Fruit fly (Drosophila melanogaster) whole organism, embryonic: ENCODE results near the gene CG31793.
A peak's percentile ranks its signal among the peaks of the same experiment; 100 is the strongest.

Experiments used
- Adf1 ChIP-seq: fragments of 200-800 bp; sonication (Bioruptor generic); IDR thresholded peaks from 2 replicates; pipeline ENCODE4 v1.3.6; 2022; ENCODE audit warnings: missing biosample characterization, missing genetic modification characterization
- Antp ChIP-seq: fragments of 200-800 bp; sonication (Bioruptor generic); optimal IDR thresholded peaks from 3 replicates; lab custom pipeline; 2016; ENCODE audit warnings: missing biosample characterization, missing genetic modification characterization
- CG1024 ChIP-seq: fragments of 200-800 bp; sonication (Bioruptor generic); IDR thresholded peaks from 2 replicates; pipeline ENCODE4 v1.3.6; 2022; ENCODE audit warnings: missing biosample characterization, missing genetic modification characterization
- CG10321 ChIP-seq: fragments of 200-800 bp; sonication (Bioruptor generic); IDR thresholded peaks from 2 replicates; pipeline ENCODE4 v1.3.6; 2022; ENCODE audit warnings: missing biosample characterization, missing genetic modification characterization
- CG10543 ChIP-seq: fragments of 200-800 bp; sonication (Bioruptor generic); optimal IDR thresholded peaks from 3 replicates; lab custom pipeline; 2017; ENCODE audit warnings: missing biosample characterization, mild to moderate bottlenecking, missing genetic modification characterization, moderate library complexity
- CG11696 ChIP-seq: fragments of 200-800 bp; sonication (Bioruptor generic); IDR thresholded peaks from 2 replicates; pipeline ENCODE4 v1.3.6; 2022; ENCODE audit warnings: missing biosample characterization, missing genetic modification characterization
- CG13894 ChIP-seq: fragments of 200-800 bp; sonication (Bioruptor generic); optimal IDR thresholded peaks from 3 replicates; lab custom pipeline; 2018; ENCODE audit warnings: missing biosample characterization, mild to moderate bottlenecking, missing genetic modification characterization, moderate library complexity
- CG14014 ChIP-seq: fragments of 200-800 bp; sonication (Bioruptor generic); IDR thresholded peaks from 2 replicates; pipeline ENCODE4 v1.3.6; 2022; ENCODE audit warnings: missing biosample characterization, missing genetic modification characterization
- CG15601 ChIP-seq: fragments of 200-800 bp; sonication (Bioruptor generic); optimal IDR thresholded peaks from 3 replicates; lab custom pipeline; 2019; ENCODE audit warnings: missing biosample characterization, mild to moderate bottlenecking, missing genetic modification characterization, moderate library complexity
- CG1603 ChIP-seq: fragments of 200-800 bp; sonication (Bioruptor generic); optimal IDR thresholded peaks from 2 replicates; lab custom pipeline; 2019; ENCODE audit warnings: missing biosample characterization, mild to moderate bottlenecking, missing genetic modification characterization, moderate library complexity
- CG17186 ChIP-seq: fragments of 200-800 bp; sonication (Bioruptor generic); optimal IDR thresholded peaks from 3 replicates; lab custom pipeline; 2017; ENCODE audit warnings: missing biosample characterization, missing genetic modification reagents, missing genetic modification characterization
- CG1792 ChIP-seq: fragments of 200-800 bp; sonication (Bioruptor generic); optimal IDR thresholded peaks from 2 replicates; lab custom pipeline; 2016; ENCODE audit warnings: missing biosample characterization, missing genetic modification characterization
- CG2129 ChIP-seq: fragments of 200-800 bp; sonication (Bioruptor generic); IDR thresholded peaks from 2 replicates; pipeline ENCODE4 v1.3.6; 2022; ENCODE audit warnings: missing biosample characterization, missing genetic modification characterization; ENCODE audit not compliant: partially characterized antibody
- CG32772 ChIP-seq: fragments of 200-800 bp; sonication (Bioruptor generic); IDR thresholded peaks from 2 replicates; pipeline ENCODE4 v1.3.6; 2022; ENCODE audit warnings: missing biosample characterization, missing genetic modification characterization
- CG33213 ChIP-seq: fragments of 200-800 bp; sonication (Bioruptor generic); optimal IDR thresholded peaks from 3 replicates; lab custom pipeline; 2016; ENCODE audit warnings: missing biosample characterization, missing genetic modification characterization
- CG4360 ChIP-seq: fragments of 200-800 bp; sonication (Bioruptor generic); IDR thresholded peaks from 2 replicates; pipeline ENCODE4 v1.3.6; 2022; ENCODE audit warnings: missing biosample characterization, missing genetic modification characterization
- CG43689 ChIP-seq: fragments of 200-800 bp; sonication (Bioruptor generic); IDR thresholded peaks from 2 replicates; pipeline ENCODE4 v1.3.6; 2022; ENCODE audit warnings: missing biosample characterization, missing genetic modification characterization
- CG7987 ChIP-seq: fragments of 200-800 bp; sonication (Bioruptor generic); optimal IDR thresholded peaks from 2 replicates; lab custom pipeline; 2018; ENCODE audit warnings: missing biosample characterization, mild to moderate bottlenecking, missing genetic modification characterization, moderate library complexity
- CG9932 ChIP-seq: fragments of 200-800 bp; sonication (Bioruptor generic); IDR thresholded peaks from 2 replicates; pipeline ENCODE4 v1.3.6; 2022; ENCODE audit warnings: missing biosample characterization, missing genetic modification characterization
- Eip74EF ChIP-seq, 2 experiments: fragments of 200-800 bp in 1 of 2; fragments of >200 bp in 1 of 2; sonication (Bioruptor generic) in 1 of 2; optimal IDR thresholded peaks; 2 replicates each; lab custom pipeline; 2017 to 2019; ENCODE audit warnings: missing biosample characterization in 2 of 2, missing genetic modification characterization in 2 of 2, mild to moderate bottlenecking in 1 of 2, moderate library complexity in 1 of 2
- Elba2 ChIP-seq: fragments of 200-800 bp; sonication (Bioruptor generic); optimal IDR thresholded peaks from 3 replicates; lab custom pipeline; 2016; ENCODE audit warnings: missing biosample characterization, missing genetic modification characterization
- HmgZ ChIP-seq: fragments of 200-800 bp; sonication (Bioruptor generic); optimal IDR thresholded peaks from 2 replicates; lab custom pipeline; 2018; ENCODE audit warnings: missing biosample characterization, mild to moderate bottlenecking, missing genetic modification characterization
- Lim3 ChIP-seq: fragments of 200-800 bp; sonication (Bioruptor generic); IDR thresholded peaks from 2 replicates; pipeline ENCODE4 v1.3.6; 2022; ENCODE audit warnings: missing biosample characterization, missing genetic modification characterization
- NC2α ChIP-seq: fragments of 200-800 bp; sonication (Bioruptor generic); optimal IDR thresholded peaks from 2 replicates; lab custom pipeline; 2016; ENCODE audit warnings: missing biosample characterization, missing genetic modification characterization
- Ravus ChIP-seq: fragments of 200-800 bp; sonication (Bioruptor generic); IDR thresholded peaks from 2 replicates; pipeline ENCODE4 v1.3.6; 2022; ENCODE audit warnings: missing biosample characterization, missing genetic modification characterization
- abd-A ChIP-seq: fragments of 200-800 bp; sonication (Bioruptor generic); optimal IDR thresholded peaks from 3 replicates; lab custom pipeline; 2019; ENCODE audit warnings: missing biosample characterization, mild to moderate bottlenecking, missing genetic modification characterization, moderate library complexity
- ara ChIP-seq: fragments of 200-800 bp; sonication (Bioruptor generic); IDR thresholded peaks from 2 replicates; pipeline ENCODE4 v1.3.6; 2022; ENCODE audit warnings: missing biosample characterization, missing genetic modification characterization
- ase ChIP-seq: fragments of 200-800 bp; sonication (Bioruptor generic); IDR thresholded peaks from 3 replicates; pipeline ENCODE4 v1.3.6; 2022; ENCODE audit warnings: missing biosample characterization, missing genetic modification characterization
- bab2 ChIP-seq: fragments of 200-800 bp; sonication (Bioruptor generic); optimal IDR thresholded peaks from 2 replicates; lab custom pipeline; 2016; ENCODE audit warnings: missing biosample characterization, missing genetic modification characterization
- chif ChIP-seq, 2 experiments: fragments of 200-800 bp; sonication (Bioruptor generic); optimal IDR thresholded peaks; 3 replicates each; lab custom pipeline; 2016; ENCODE audit warnings: missing biosample characterization in 2 of 2, missing genetic modification characterization in 2 of 2
- dmrt99B ChIP-seq: fragments of 200-800 bp; sonication (Bioruptor generic); optimal IDR thresholded peaks from 2 replicates; lab custom pipeline; 2018; ENCODE audit warnings: missing biosample characterization, mild to moderate bottlenecking, missing genetic modification characterization, moderate library complexity
- dysf ChIP-seq: fragments of 200-800 bp; sonication (Bioruptor generic); IDR thresholded peaks from 3 replicates; pipeline ENCODE4 v1.3.6; 2022; ENCODE audit warnings: missing biosample characterization, missing genetic modification characterization
- emc ChIP-seq: fragments of 200-800 bp; sonication (Bioruptor generic); optimal IDR thresholded peaks from 2 replicates; lab custom pipeline; 2016; ENCODE audit warnings: missing biosample characterization, missing genetic modification characterization
- esg ChIP-seq: fragments of 200-800 bp; sonication (Bioruptor generic); conservative IDR thresholded peaks from 2 replicates; pipeline ENCODE4 v1.3.6; 2022; ENCODE audit warnings: missing biosample characterization, missing genetic modification characterization
- fd3F ChIP-seq: fragments of 200-800 bp; sonication (Bioruptor generic); optimal IDR thresholded peaks from 2 replicates; lab custom pipeline; 2018; ENCODE audit warnings: missing biosample characterization, mild to moderate bottlenecking, missing genetic modification characterization, moderate library complexity
- fru ChIP-seq: fragments of >200 bp; optimal IDR thresholded peaks from 2 replicates; lab custom pipeline; 2017
- gsb-n ChIP-seq: fragments of 200-800 bp; sonication (Bioruptor generic); optimal IDR thresholded peaks from 3 replicates; lab custom pipeline; 2018; ENCODE audit warnings: missing biosample characterization, mild to moderate bottlenecking, missing genetic modification characterization
- hbn ChIP-seq: fragments of 200-800 bp; sonication (Bioruptor generic); IDR thresholded peaks from 2 replicates; pipeline ENCODE4 v1.3.6; 2022; ENCODE audit warnings: missing biosample characterization, missing genetic modification characterization; ENCODE audit not compliant: partially characterized antibody
- inv ChIP-seq: fragments of 200-800 bp; sonication (Bioruptor generic); IDR thresholded peaks from 2 replicates; pipeline ENCODE4 v1.3.6; 2022; ENCODE audit warnings: missing biosample characterization, missing genetic modification characterization; ENCODE audit not compliant: partially characterized antibody
- kni ChIP-seq: fragments of 200-800 bp; sonication (Bioruptor generic); optimal IDR thresholded peaks from 3 replicates; lab custom pipeline; 2017; ENCODE audit warnings: mild to moderate bottlenecking, missing biosample characterization, missing genetic modification reagents, missing genetic modification characterization
- knrl ChIP-seq: fragments of 200-800 bp; sonication (Bioruptor generic); IDR thresholded peaks from 3 replicates; pipeline ENCODE4 v1.3.6; 2022; ENCODE audit warnings: missing biosample characterization, missing genetic modification characterization; ENCODE audit not compliant: partially characterized antibody
- mam ChIP-seq: fragments of 200-800 bp; sonication (Bioruptor generic); optimal IDR thresholded peaks from 3 replicates; lab custom pipeline; 2016; ENCODE audit warnings: missing biosample characterization, missing genetic modification characterization
- nmo ChIP-seq: fragments of 200-800 bp; sonication (Bioruptor generic); optimal IDR thresholded peaks from 2 replicates; lab custom pipeline; 2018; ENCODE audit warnings: missing biosample characterization, mild to moderate bottlenecking, missing genetic modification characterization, moderate library complexity
- phol ChIP-seq: fragments of 200-800 bp; sonication (Bioruptor generic); optimal IDR thresholded peaks from 3 replicates; lab custom pipeline; 2018; ENCODE audit warnings: missing biosample characterization, mild to moderate bottlenecking, missing genetic modification characterization, moderate library complexity
- sens ChIP-seq: fragments of 200-800 bp; sonication (Bioruptor generic); peaks from one replicate; lab custom pipeline; 2016; ENCODE audit warnings: missing biosample characterization, missing genetic modification characterization
- slp2 ChIP-seq: fragments of 200-800 bp; sonication (Bioruptor generic); optimal IDR thresholded peaks from 2 replicates; lab custom pipeline; 2016; ENCODE audit warnings: missing biosample characterization, missing genetic modification characterization
- trem ChIP-seq: fragments of 200-800 bp; optimal IDR thresholded peaks from 3 replicates; lab custom pipeline; 2019; ENCODE audit warnings: missing biosample characterization, mild to moderate bottlenecking, missing genetic modification characterization, moderate library complexity
- z ChIP-seq: fragments of 200-800 bp; sonication (Bioruptor generic); IDR thresholded peaks from 3 replicates; pipeline ENCODE4 v1.3.6; 2022; ENCODE audit warnings: missing biosample characterization, missing genetic modification characterization
- zfh1 ChIP-seq: fragments of 200-800 bp; sonication (Bioruptor generic); IDR thresholded peaks from 3 replicates; pipeline ENCODE4 v1.3.6; 2022; ENCODE audit warnings: missing biosample characterization, missing genetic modification characterization

Gene CG31793

dm6 chr2L:19011895-19012645 is 8.9 kb downstream of the CG31793 start (continued):
- peak; percentile 54 for TF ChIP-seq CG7987 (GFP tag; lab: Kevin White, UChicago)
- no peak for TF ChIP-seq CG2129 (GFP tag; lab: Robert Waterston, UW)
- TF ChIP-seq CG1024 (GFP tag; lab: Robert Waterston, UW), result peak; percentile 73
- TF ChIP-seq CG10321 (GFP tag; lab: Robert Waterston, UW), result peak; percentile 21; the same call in 1 of the 2 replicates
- TF ChIP-seq zfh1 (GFP tag; lab: Robert Waterston, UW), result peak; percentile 84
- peak; percentile 44 for TF ChIP-seq emc
- TF ChIP-seq CG32772, result peak; percentile 87
- peak; percentile 88 for TF ChIP-seq dmrt99B (tag; lab: Kevin White, UChicago)
- peak; percentile 71 for TF ChIP-seq phol (tag; lab: Kevin White, UChicago)
- peak; percentile 79 for TF ChIP-seq fd3F
- peak; percentile 58 to 73 for TF ChIP-seq chif (GFP tag; optimal IDR thresholded peaks at IDR 0.05; lab: Kevin White, UChicago)
- peak; percentile 65; the same call in 1 of the 2 replicates for TF ChIP-seq Adf1
- TF ChIP-seq Elba2 (GFP tag; lab: Kevin White, UChicago), result no peak
- peak; percentile 82 for TF ChIP-seq nmo
- TF ChIP-seq inv (GFP tag; lab: Robert Waterston, UW), result no peak
- TF ChIP-seq mam (GFP tag; lab: Kevin White, UChicago), result peak; percentile 88
- peak; percentile 87 for TF ChIP-seq CG13894
- peak; percentile 96 for TF ChIP-seq abd-A
- TF ChIP-seq CG10543, result peak; percentile 73
- no peak for TF ChIP-seq fru (lab: Kevin White, UChicago)
- TF ChIP-seq Antp (GFP tag; lab: Kevin White, UChicago), result peak; percentile 86
- TF ChIP-seq trem (tag; lab: Kevin White, UChicago), result peak; percentile 36
- TF ChIP-seq Lim3 (GFP tag; lab: Robert Waterston, UW), result peak; percentile 67
- TF ChIP-seq HmgZ (tag; lab: Kevin White, UChicago), result peak; percentile 68
- peak; percentile 86 for TF ChIP-seq bab2 (GFP tag; lab: Kevin White, UChicago)
- peak; percentile 80 for TF ChIP-seq ase (GFP tag; lab: Robert Waterston, UW)
- peak; percentile 58 for TF ChIP-seq gsb-n
- TF ChIP-seq dysf, result peak; percentile 91
- peak; percentile 47 for TF ChIP-seq Ravus (GFP tag; lab: Robert Waterston, UW)
- no peak for TF ChIP-seq knrl (GFP tag; lab: Robert Waterston, UW)
- TF ChIP-seq slp2 (GFP tag; lab: Kevin White, UChicago), result peak; percentile 69
- TF ChIP-seq NC2α (GFP tag; lab: Kevin White, UChicago), result peak; percentile 46
- TF ChIP-seq z (GFP tag; lab: Robert Waterston, UW), result no peak
- TF ChIP-seq CG17186 (GFP tag; lab: Kevin White, UChicago), result peak; percentile 27
- TF ChIP-seq CG11696, result 0 out of 2 replicates have a peak, but pooled peaks have one; percentile 32
- peak; percentile 67 for TF ChIP-seq CG43689
- TF ChIP-seq CG1603 (tag; lab: Kevin White, UChicago), result peak; percentile 85
- peak in 1 of 2 experiments; percentile 53 for TF ChIP-seq Eip74EF (GFP tag; optimal IDR thresholded peaks at IDR 0.05; lab: Kevin White, UChicago)
- TF ChIP-seq CG1792 (GFP tag; lab: Kevin White, UChicago), result peak; percentile 71
- peak; percentile 74 for TF ChIP-seq CG9932 (GFP tag; lab: Robert Waterston, UW)
- peak; percentile 87 for TF ChIP-seq CG14014 (GFP tag; lab: Robert Waterston, UW)
- peak; percentile 69 for TF ChIP-seq CG15601 (tag; lab: Kevin White, UChicago)
- TF ChIP-seq hbn (GFP tag; lab: Robert Waterston, UW), result no peak
- peak; percentile 80 for TF ChIP-seq ara (GFP tag; lab: Robert Waterston, UW)
- peak; percentile 86 for TF ChIP-seq esg (GFP tag; lab: Robert Waterston, UW)
- TF ChIP-seq CG33213, result peak; percentile 48
- TF ChIP-seq kni, result no peak
- peak; percentile 95 for TF ChIP-seq sens (GFP tag; lab: Kevin White, UChicago)
- peak; percentile 36; the same call in 1 of the 2 replicates for TF ChIP-seq CG4360 (GFP tag; lab: Robert Waterston, UW)
